Fruit fly (Drosophila melanogaster) whole organism, embryonic: ENCODE results near the gene corto.

Source experiments
- Bteb2 ChIP-seq: fragments of 200-800 bp; sonication (Bioruptor generic); optimal IDR thresholded peaks from 2 replicates; lab custom pipeline; 2016; ENCODE audit warnings: missing biosample characterization, missing genetic modification characterization
- CG10147 ChIP-seq: fragments of 200-800 bp; sonication (Bioruptor generic); optimal IDR thresholded peaks from 2 replicates; lab custom pipeline; 2019; ENCODE audit warnings: missing biosample characterization, mild to moderate bottlenecking, missing genetic modification characterization, moderate library complexity
- CG11504 ChIP-seq: fragments of 200-800 bp; sonication (Bioruptor generic); optimal IDR thresholded peaks from 3 replicates; lab custom pipeline; 2019; ENCODE audit warnings: missing biosample characterization, mild to moderate bottlenecking, missing genetic modification characterization, moderate library complexity
- CG11723 ChIP-seq: fragments of 200-800 bp; sonication (Bioruptor generic); optimal IDR thresholded peaks from 2 replicates; lab custom pipeline; 2017; ENCODE audit warnings: missing biosample characterization, mild to moderate bottlenecking, missing genetic modification characterization
- CG12299 ChIP-seq: fragments of 200-800 bp; sonication (Bioruptor generic); optimal IDR thresholded peaks from 2 replicates; lab custom pipeline; 2018; ENCODE audit warnings: missing biosample characterization, mild to moderate bottlenecking, missing genetic modification characterization
- CG12942 ChIP-seq: fragments of 200-800 bp; sonication (Bioruptor generic); optimal IDR thresholded peaks from 3 replicates; lab custom pipeline; 2016; ENCODE audit warnings: missing biosample characterization, missing genetic modification characterization
- CG14014 ChIP-seq: fragments of 200-800 bp; sonication (Bioruptor generic); IDR thresholded peaks from 2 replicates; pipeline ENCODE4 v1.3.6; 2022; ENCODE audit warnings: missing biosample characterization, missing genetic modification characterization
- CG17829 ChIP-seq: fragments of 200-800 bp; optimal IDR thresholded peaks from 2 replicates; lab custom pipeline; 2019; ENCODE audit warnings: missing biosample characterization, mild to moderate bottlenecking, missing genetic modification characterization, moderate library complexity
- CG18599 ChIP-seq: fragments of 200-800 bp; sonication (Bioruptor generic); optimal IDR thresholded peaks from 3 replicates; lab custom pipeline; 2017; ENCODE audit warnings: missing biosample characterization, missing genetic modification characterization, mild to moderate bottlenecking, moderate library complexity, missing genetic modification reagents
- CG2129 ChIP-seq: fragments of 200-800 bp; sonication (Bioruptor generic); IDR thresholded peaks from 2 replicates; pipeline ENCODE4 v1.3.6; 2022; ENCODE audit warnings: missing biosample characterization, missing genetic modification characterization; ENCODE audit not compliant: partially characterized antibody
- CG2202 ChIP-seq: fragments of 200-800 bp; sonication (Bioruptor generic); optimal IDR thresholded peaks from 2 replicates; lab custom pipeline; 2018; ENCODE audit warnings: missing biosample characterization, mild to moderate bottlenecking, missing genetic modification characterization
- CG30020 ChIP-seq: fragments of 200-800 bp; optimal IDR thresholded peaks from 2 replicates; lab custom pipeline; 2019; ENCODE audit warnings: missing biosample characterization, mild to moderate bottlenecking, missing genetic modification characterization, moderate library complexity
- CG3726 ChIP-seq: fragments of 200-800 bp; sonication (Bioruptor generic); IDR thresholded peaks from 3 replicates; pipeline ENCODE4, ENCODE4 v1.3.6; 2022; ENCODE audit warnings: missing biosample characterization, missing genetic modification characterization
- CG6689 ChIP-seq: fragments of 200-800 bp; sonication (Bioruptor generic); IDR thresholded peaks from 2 replicates; pipeline ENCODE4 v1.3.6; 2022; ENCODE audit warnings: missing biosample characterization, missing genetic modification characterization
- CG7928 ChIP-seq: fragments of 200-800 bp; sonication (Bioruptor generic); optimal IDR thresholded peaks from 2 replicates; lab custom pipeline; 2017; ENCODE audit warnings: missing biosample characterization, mild to moderate bottlenecking, missing genetic modification characterization
- CG7963 ChIP-seq: fragments of 200-800 bp; sonication (Bioruptor generic); IDR thresholded peaks from 3 replicates; pipeline ENCODE4 v1.3.6; 2022; ENCODE audit warnings: missing biosample characterization, missing genetic modification characterization; ENCODE audit not compliant: partially characterized antibody
- CG8924 ChIP-seq: fragments of 200-800 bp; optimal IDR thresholded peaks from 3 replicates; lab custom pipeline; 2019; ENCODE audit warnings: missing biosample characterization, mild to moderate bottlenecking, missing genetic modification characterization, moderate library complexity
- CG9876 ChIP-seq: fragments of 200-800 bp; sonication (Bioruptor generic); optimal IDR thresholded peaks from 2 replicates; lab custom pipeline; 2016; ENCODE audit warnings: missing biosample characterization, missing genetic modification characterization
- Dbx ChIP-seq: fragments of 200-800 bp; sonication (Bioruptor generic); IDR thresholded peaks from 3 replicates; pipeline ENCODE4 v1.3.6; 2022; ENCODE audit warnings: missing biosample characterization, missing genetic modification characterization
- Deaf1 ChIP-seq: fragments of 200-800 bp; optimal IDR thresholded peaks from 3 replicates; lab custom pipeline; 2019; ENCODE audit warnings: missing biosample characterization, mild to moderate bottlenecking, missing genetic modification characterization, moderate library complexity
- Dek ChIP-seq: fragments of 200-800 bp; sonication (Bioruptor generic); optimal IDR thresholded peaks from 3 replicates; lab custom pipeline; 2019; ENCODE audit warnings: missing biosample characterization, mild to moderate bottlenecking, missing genetic modification characterization, moderate library complexity
- Dip2 ChIP-seq: fragments of 200-800 bp; sonication (Bioruptor generic); IDR thresholded peaks from 2 replicates; pipeline ENCODE4 v1.3.6; 2022; ENCODE audit warnings: missing biosample characterization, missing genetic modification characterization
- Dip3 ChIP-seq: fragments of 200-800 bp; sonication (Bioruptor generic); optimal IDR thresholded peaks from 3 replicates; lab custom pipeline; 2016; ENCODE audit warnings: missing biosample characterization, missing genetic modification characterization
- HmgZ ChIP-seq: fragments of 200-800 bp; sonication (Bioruptor generic); optimal IDR thresholded peaks from 2 replicates; lab custom pipeline; 2018; ENCODE audit warnings: missing biosample characterization, mild to moderate bottlenecking, missing genetic modification characterization
- Hr3 ChIP-seq: fragments of 200-800 bp; sonication (Bioruptor generic); optimal IDR thresholded peaks from 3 replicates; lab custom pipeline; 2016; ENCODE audit warnings: missing biosample characterization, missing genetic modification characterization
- Optix ChIP-seq: fragments of 200-800 bp; sonication (Bioruptor generic); IDR thresholded peaks from 3 replicates; pipeline ENCODE4 v1.3.6; 2022; ENCODE audit warnings: missing biosample characterization, missing genetic modification characterization
- Pdp1 ChIP-seq, 2 experiments: fragments of 200-800 bp; sonication (Bioruptor generic); optimal IDR thresholded peaks; 3 replicates each; lab custom pipeline; 2016; ENCODE audit warnings: missing biosample characterization in 2 of 2, missing genetic modification characterization in 2 of 2, mild to moderate bottlenecking in 1 of 2, moderate library complexity in 1 of 2
- Spps ChIP-seq: fragments of 200-800 bp; sonication (Bioruptor generic); optimal IDR thresholded peaks from 2 replicates; lab custom pipeline; 2018; ENCODE audit warnings: missing biosample characterization, mild to moderate bottlenecking, missing genetic modification characterization
- Sry-β ChIP-seq: fragments of 200-800 bp; sonication (Bioruptor generic); optimal IDR thresholded peaks from 2 replicates; lab custom pipeline; 2018; ENCODE audit warnings: missing biosample characterization, mild to moderate bottlenecking, missing genetic modification characterization, moderate library complexity
- Ssrp ChIP-seq: fragments of 200-800 bp; sonication (Bioruptor generic); optimal IDR thresholded peaks from 2 replicates; lab custom pipeline; 2018; ENCODE audit warnings: missing biosample characterization, mild to moderate bottlenecking, missing genetic modification characterization, moderate library complexity
- Taf1 ChIP-seq: fragments of 200-800 bp; sonication (Bioruptor generic); IDR thresholded peaks from 2 replicates; pipeline ENCODE4 v1.3.6; 2022; ENCODE audit warnings: missing biosample characterization, missing genetic modification characterization
- Xbp1 ChIP-seq: fragments of 200-800 bp; sonication (Bioruptor generic); optimal IDR thresholded peaks from 3 replicates; lab custom pipeline; 2016; ENCODE audit warnings: missing biosample characterization, mild to moderate bottlenecking, missing genetic modification characterization
- Xrp1 ChIP-seq: fragments of 200-800 bp; sonication (Bioruptor generic); IDR thresholded peaks from 2 replicates; pipeline ENCODE4 v1.3.6; 2022; ENCODE audit warnings: missing biosample characterization, missing genetic modification characterization
- abd-A ChIP-seq: fragments of 200-800 bp; sonication (Bioruptor generic); optimal IDR thresholded peaks from 3 replicates; lab custom pipeline; 2019; ENCODE audit warnings: missing biosample characterization, mild to moderate bottlenecking, missing genetic modification characterization, moderate library complexity
- al ChIP-seq: fragments of 200-800 bp; sonication (Bioruptor generic); IDR thresholded peaks from 2 replicates; pipeline ENCODE4 v1.3.6; 2022; ENCODE audit warnings: missing biosample characterization, missing genetic modification characterization
- da ChIP-seq: fragments of 200-800 bp; sonication (Bioruptor generic); optimal IDR thresholded peaks from 2 replicates; lab custom pipeline; 2016; ENCODE audit warnings: missing biosample characterization, missing genetic modification characterization
- eyg ChIP-seq: fragments of 200-800 bp; sonication (Bioruptor generic); optimal IDR thresholded peaks from 3 replicates; lab custom pipeline; 2016; ENCODE audit warnings: missing biosample characterization, missing genetic modification characterization
- gem ChIP-seq: fragments of 200-800 bp; sonication (Bioruptor generic); optimal IDR thresholded peaks from 2 replicates; lab custom pipeline; 2019; ENCODE audit warnings: missing biosample characterization, mild to moderate bottlenecking, missing genetic modification characterization, moderate library complexity
- gfzf ChIP-seq: fragments of 200-800 bp; sonication (Bioruptor generic); optimal IDR thresholded peaks from 2 replicates; lab custom pipeline; 2016; ENCODE audit warnings: missing biosample characterization, mild to moderate bottlenecking, missing genetic modification characterization, moderate library complexity
- grau ChIP-seq: fragments of 200-800 bp; optimal IDR thresholded peaks from 3 replicates; lab custom pipeline; 2019; ENCODE audit warnings: missing biosample characterization, mild to moderate bottlenecking, missing genetic modification characterization, moderate library complexity
- hb ChIP-seq: fragments of 200-800 bp; sonication (Bioruptor generic); IDR thresholded peaks from 3 replicates; pipeline ENCODE4 v1.3.6; 2022; ENCODE audit warnings: missing biosample characterization, missing genetic modification characterization; ENCODE audit not compliant: partially characterized antibody
- hkb ChIP-seq, 2 experiments: fragments of 200-800 bp in 1 of 2; fragments of >200 bp in 1 of 2; sonication (Bioruptor generic) in 1 of 2; IDR thresholded peaks in 1 of 2; optimal IDR thresholded peaks in 1 of 2; 2 replicates each; pipeline versions ENCODE4 v1.3.6 to Lab custom; 2017 to 2022; ENCODE audit warnings: missing biosample characterization in 1 of 2, missing genetic modification characterization in 1 of 2
- lilli ChIP-seq: fragments of 200-800 bp; sonication (Bioruptor generic); optimal IDR thresholded peaks from 3 replicates; lab custom pipeline; 2016; ENCODE audit warnings: missing biosample characterization, missing genetic modification characterization
- nau ChIP-seq: fragments of 200-800 bp; sonication (Bioruptor generic); optimal IDR thresholded peaks from 3 replicates; lab custom pipeline; 2017; ENCODE audit warnings: missing biosample characterization, mild to moderate bottlenecking, missing genetic modification characterization, missing genetic modification reagents
- rib ChIP-seq: fragments of 200-800 bp; sonication (Bioruptor generic); IDR thresholded peaks from 2 replicates; pipeline ENCODE4 v1.3.6; 2022; ENCODE audit warnings: missing biosample characterization, missing genetic modification characterization
- sens-2 ChIP-seq: fragments of 200-800 bp; sonication (Bioruptor generic); IDR thresholded peaks from 2 replicates; pipeline ENCODE4 v1.3.6; 2022; ENCODE audit warnings: missing biosample characterization, missing genetic modification characterization
- shn ChIP-seq: fragments of 200-800 bp; sonication (Bioruptor generic); optimal IDR thresholded peaks from 3 replicates; lab custom pipeline; 2016; ENCODE audit warnings: missing biosample characterization, missing genetic modification characterization
- sna ChIP-seq: fragments of 200-800 bp; sonication (Bioruptor generic); IDR thresholded peaks from 2 replicates; pipeline ENCODE4 v1.3.6; 2022; ENCODE audit warnings: missing biosample characterization, missing genetic modification characterization; ENCODE audit not compliant: partially characterized antibody
- unpg ChIP-seq: fragments of 200-800 bp; sonication (Bioruptor generic); optimal IDR thresholded peaks from 3 replicates; lab custom pipeline; 2018; ENCODE audit warnings: missing biosample characterization, mild to moderate bottlenecking, missing genetic modification characterization, moderate library complexity
- vnd ChIP-seq: fragments of 200-800 bp; sonication (Bioruptor generic); IDR thresholded peaks from 3 replicates; pipeline ENCODE4 v1.3.6; 2022; ENCODE audit warnings: missing biosample characterization, missing genetic modification characterization; ENCODE audit not compliant: partially characterized antibody

corto gene

DNA sequence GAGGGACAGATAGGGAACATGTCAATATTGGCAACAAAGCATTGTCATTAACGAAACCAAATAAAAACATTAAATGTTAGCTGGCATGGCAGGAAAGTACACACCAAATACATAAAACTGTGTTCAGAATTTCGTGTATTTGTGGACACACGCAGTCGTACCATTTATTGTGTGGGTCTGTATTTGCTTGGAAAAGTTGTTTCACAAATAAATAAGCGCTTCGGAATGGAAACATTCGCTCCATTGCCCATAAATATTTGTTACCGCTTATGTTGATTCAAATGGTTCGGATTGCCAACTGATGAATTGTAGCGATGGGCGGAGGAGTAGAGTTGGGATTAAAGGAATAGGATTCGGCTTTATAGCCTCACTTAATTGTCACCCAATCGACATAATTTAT is 21.2 kb upstream of the corto start (continued):
- TF ChIP-seq grau (tag; lab: Kevin White, UChicago) (peak; percentile 78), Dbx (peak; percentile 71; the same call in 2 of the 3 replicates), CG10147 (GFP tag; lab: Kevin White, UChicago) (peak; percentile 89), hkb (optimal IDR thresholded peaks at IDR 0.05; lab: Kevin White, UChicago) (no peak), hkb (GFP tag; IDR thresholded peaks at IDR 0.05; lab: Robert Waterston, UW) (peak; percentile 82), CG11504 (peak; percentile 76), CG6689 (GFP tag; lab: Robert Waterston, UW) (peak; percentile 58), Dek (tag; lab: Kevin White, UChicago) (peak; percentile 84), Xbp1 (GFP tag; lab: Kevin White, UChicago) (peak; percentile 50), rib (GFP tag; lab: Robert Waterston, UW) (peak; percentile 67; the same call in 1 of the 2 replicates), eyg (GFP tag; lab: Kevin White, UChicago) (peak; percentile 86), CG9876 (GFP tag; lab: Kevin White, UChicago) (peak; percentile 53), Sry-β (GFP tag; lab: Kevin White, UChicago) (peak; percentile 72), shn (GFP tag; lab: Kevin White, UChicago) (peak; percentile 75), sna (GFP tag; lab: Robert Waterston, UW) (no peak), abd-A (peak; percentile 35), CG30020 (tag; lab: Kevin White, UChicago) (peak; percentile 28), sens-2 (GFP tag; lab: Robert Waterston, UW) (peak; percentile 54), Dip2 (no peak), gem (peak; percentile 86), CG2202 (tag; lab: Kevin White, UChicago) (peak; percentile 98), CG18599 (peak; percentile 95), CG14014 (GFP tag; lab: Robert Waterston, UW) (peak; percentile 80; the same call in 1 of the 2 replicates), nau (GFP tag; lab: Kevin White, UChicago) (peak; percentile 93), Optix (GFP tag; lab: Robert Waterston, UW) (peak; percentile 67), vnd (GFP tag; lab: Robert Waterston, UW) (no peak), Pdp1 (GFP tag; optimal IDR thresholded peaks at IDR 0.05; lab: Kevin White, UChicago) (peak; percentile 68 to 70), CG12299 (peak; percentile 91), lilli (peak; percentile 44), unpg (GFP tag; lab: Kevin White, UChicago) (peak; percentile 88), HmgZ (tag; lab: Kevin White, UChicago) (peak; percentile 91), Taf1 (no peak), Xrp1 (GFP tag; lab: Robert Waterston, UW) (peak; percentile 89), gfzf (GFP tag; lab: Kevin White, UChicago) (peak; percentile 1), Spps (peak; percentile 81), Hr3 (peak; percentile 32), Dip3 (GFP tag; lab: Kevin White, UChicago) (peak; percentile 41), al (GFP tag; lab: Robert Waterston, UW) (no peak), da (GFP tag; lab: Kevin White, UChicago) (peak; percentile 67), Ssrp (tag; lab: Kevin White, UChicago) (peak; percentile 33), CG12942 (GFP tag; lab: Kevin White, UChicago) (peak; percentile 72), Bteb2 (GFP tag; lab: Kevin White, UChicago) (peak; percentile 88), Deaf1 (tag; lab: Kevin White, UChicago) (peak; percentile 52), CG17829 (tag; lab: Kevin White, UChicago) (peak; percentile 73), hb (GFP tag; lab: Robert Waterston, UW) (no peak), CG11723 (GFP tag; lab: Kevin White, UChicago) (peak; percentile 88), CG2129 (no peak), CG8924 (peak; percentile 86), CG7928 (peak; percentile 69), CG7963 (GFP tag; lab: Robert Waterston, UW) (no peak), CG3726 (no peak)
